Worm (Caenorhabditis elegans) whole organism, mixed stage, embryonic: ENCODE data around the gene mig-32.

Experiments used
- blmp-1 ChIP-seq: fragments of 150-350 bp; optimal IDR thresholded peaks from 2 replicates; lab custom pipeline; 2014; ENCODE audit warnings: missing biosample characterization, missing genetic modification characterization
- ceh-39 ChIP-seq: fragments of 150-350 bp; optimal IDR thresholded peaks from 2 replicates; lab custom pipeline; 2014; ENCODE audit warnings: missing biosample characterization, missing genetic modification characterization
- ces-1 ChIP-seq: fragments of 150-350 bp; optimal IDR thresholded peaks from 2 replicates; lab custom pipeline; 2014; ENCODE audit warnings: missing biosample characterization, missing genetic modification reagents, missing genetic modification characterization
- lsy-2 ChIP-seq: fragments of 150-350 bp; optimal IDR thresholded peaks from 2 replicates; lab custom pipeline; 2014; ENCODE audit warnings: missing biosample characterization, missing genetic modification characterization
- nhr-76 ChIP-seq: sonication (generic microtip); optimal IDR thresholded peaks from 2 replicates; lab custom pipeline; 2017; ENCODE audit warnings: missing biosample characterization, missing genetic modification characterization
- snpc-4 ChIP-seq: fragments of 150-350 bp; optimal IDR thresholded peaks from 2 replicates; lab custom pipeline; 2014; ENCODE audit warnings: missing biosample characterization, missing genetic modification characterization
- unc-62 ChIP-seq: fragments of 150-350 bp; optimal IDR thresholded peaks from 2 replicates; lab custom pipeline; 2014; ENCODE audit warnings: missing biosample characterization, missing genetic modification reagents, missing genetic modification characterization

ce11 chrIV:12086498-12086897 is 5.5 kb downstream of the mig-32 start:
- TF ChIP-seq ces-1 (GFP tag; lab: Kevin White, UChicago): no peak
- no peak for TF ChIP-seq ceh-39 (tag; lab: Kevin White, UChicago)
- TF ChIP-seq unc-62 (GFP tag; lab: Kevin White, UChicago): no peak
- TF ChIP-seq lsy-2: no peak
- no peak for TF ChIP-seq snpc-4 (tag; lab: Kevin White, UChicago)
- TF ChIP-seq nhr-76 (tag; lab: Kevin White, UChicago): no peak
- TF ChIP-seq blmp-1 (tag; lab: Kevin White, UChicago): no peak
